Worm (Caenorhabditis elegans): Measurements from ENCODE around the gene cest-16.

The cest-16 gene

DNA sequence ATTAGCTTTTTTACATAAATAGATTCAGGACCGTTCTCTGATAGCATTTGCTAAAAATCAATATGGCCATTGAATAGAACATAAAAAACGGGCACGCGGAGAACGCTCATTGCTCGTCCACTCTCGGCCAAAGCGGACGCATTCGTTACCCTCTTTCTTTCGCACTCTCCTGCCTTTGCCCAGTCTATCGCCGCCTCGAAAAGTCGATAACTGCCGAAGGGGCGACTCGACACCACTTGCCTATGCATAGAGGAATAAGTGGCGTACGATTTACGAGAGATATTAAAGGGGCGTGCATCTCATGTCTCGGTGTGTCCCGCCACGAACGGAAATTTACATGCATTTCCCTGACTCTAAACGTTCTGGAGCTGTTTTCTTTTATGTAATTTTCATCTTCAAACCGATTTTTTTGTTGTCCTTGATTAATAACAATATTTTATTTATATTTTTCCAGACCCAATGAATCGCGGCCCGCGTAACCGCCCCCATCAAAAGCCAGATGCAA, 36.5 kb upstream of the cest-16 start, which contains the start of gene W05H9.4 (continued):
- no peak for TF ChIP-seq hlh-4 (tag; optimal IDR thresholded peaks at IDR 0.05)
- TF ChIP-seq lsy-2 (tag; optimal IDR thresholded peaks at IDR 0.05), result peak in 1 of 2 experiments; percentile 12
- TF ChIP-seq unc-62 (GFP tag; optimal IDR thresholded peaks at IDR 0.05), result no peak
- no peak for TF ChIP-seq nhr-84 (tag; optimal IDR thresholded peaks at IDR 0.05)
- TF ChIP-seq mep-1 (tag; optimal IDR thresholded peaks at IDR 0.05), result peak; percentile 34
- no peak for TF ChIP-seq elt-2 (tag; optimal IDR thresholded peaks at IDR 0.05)
- peak; percentile 40 for TF ChIP-seq snu-23 (GFP tag; optimal IDR thresholded peaks at IDR 0.05)
- TF ChIP-seq nhr-12 (tag; optimal IDR thresholded peaks at IDR 0.05), result no peak
- TF ChIP-seq egl-13 (tag; optimal IDR thresholded peaks at IDR 0.05), result peak; percentile 22
- no peak for TF ChIP-seq lin-15B (tag; optimal IDR thresholded peaks at IDR 0.05)
- TF ChIP-seq hpl-2 (GFP tag; optimal IDR thresholded peaks at IDR 0.05), result no peak
- TF ChIP-seq sptf-1 (tag; optimal IDR thresholded peaks at IDR 0.05), result no peak
- TF ChIP-seq grh-1 (GFP tag; IDR thresholded peaks at IDR 0.05), result no peak
- TF ChIP-seq elt-3 (tag; optimal IDR thresholded peaks at IDR 0.05), result no peak
- TF ChIP-seq sup-37 (GFP tag; optimal IDR thresholded peaks at IDR 0.05), result no peak
- no peak for TF ChIP-seq zip-4 (GFP tag; optimal IDR thresholded peaks at IDR 0.05)
- TF ChIP-seq C16A3.4 (tag; optimal IDR thresholded peaks at IDR 0.05), result no peak
- no peak for TF ChIP-seq nhr-90 (tag; optimal IDR thresholded peaks at IDR 0.05; ENCODE audit: poor library complexity)
- no peak for TF ChIP-seq nhr-28 (tag; optimal IDR thresholded peaks at IDR 0.05)
- peak; percentile 27 for TF ChIP-seq swsn-7 (tag; optimal IDR thresholded peaks at IDR 0.05)
- no peak for TF ChIP-seq lin-13 (GFP tag; optimal IDR thresholded peaks at IDR 0.05)
- TF ChIP-seq mdl-1 (tag; optimal IDR thresholded peaks at IDR 0.05), result peak in 1 of 2 experiments; percentile 2
- no peak for TF ChIP-seq unc-98 (GFP tag; IDR thresholded peaks at IDR 0.05)
- no peak for TF ChIP-seq ceh-90 (tag; optimal IDR thresholded peaks at IDR 0.05)
- peak; percentile 10 for TF ChIP-seq nhr-47 (tag; optimal IDR thresholded peaks at IDR 0.05)
- TF ChIP-seq fkh-8 (tag; optimal IDR thresholded peaks at IDR 0.05), result peak; percentile 31
- no peak for TF ChIP-seq efl-1 (optimal IDR thresholded peaks at IDR 0.05)
- peak; percentile 1 to 14 for TF ChIP-seq efl-1 (GFP tag; optimal IDR thresholded peaks at IDR 0.05 in 1 of 2)
- no peak for TF ChIP-seq nhr-76 (tag; optimal IDR thresholded peaks at IDR 0.05)
- no peak for TF ChIP-seq unc-30 (tag; optimal IDR thresholded peaks at IDR 0.05)
- no peak for TF ChIP-seq nhr-77 (tag; optimal IDR thresholded peaks at IDR 0.05)
- no peak for TF ChIP-seq ama-1 (optimal IDR thresholded peaks at IDR 0.05)
- no peak for TF ChIP-seq isw-1 (GFP tag; IDR thresholded peaks at IDR 0.05)
- TF ChIP-seq ets-5 (GFP tag; IDR thresholded peaks at IDR 0.05), result no peak
- TF ChIP-seq tbx-2 (tag; optimal IDR thresholded peaks at IDR 0.05), result no peak
- TF ChIP-seq ceh-82 (tag; optimal IDR thresholded peaks at IDR 0.05), result peak in 1 of 3 experiments; percentile 18
- TF ChIP-seq ztf-4 (tag; optimal IDR thresholded peaks at IDR 0.05), result no peak
- TF ChIP-seq nhr-19 (GFP tag; conservative IDR thresholded peaks at IDR 0.05), result no peak
- TF ChIP-seq fos-1 (tag; optimal IDR thresholded peaks at IDR 0.05), result no peak
- no peak for TF ChIP-seq skn-1 (tag; optimal IDR thresholded peaks at IDR 0.05)
- no peak for TF ChIP-seq blmp-1 (tag; optimal IDR thresholded peaks at IDR 0.05)
- TF ChIP-seq nhr-85 (tag), result no peak
- TF ChIP-seq pqm-1 (tag; optimal IDR thresholded peaks at IDR 0.05), result no peak
- TF ChIP-seq unc-86 (tag; optimal IDR thresholded peaks at IDR 0.05), result peak; percentile 40
- TF ChIP-seq fkh-4 (tag; optimal IDR thresholded peaks at IDR 0.05; ENCODE audit: borderline replicate concordance), result no peak
- TF ChIP-seq xbp-1 (tag; optimal IDR thresholded peaks at IDR 0.05), result peak; percentile 12
- TF ChIP-seq pax-3 (tag; optimal IDR thresholded peaks at IDR 0.05), result no peak
- no peak for TF ChIP-seq sox-4 (tag; optimal IDR thresholded peaks at IDR 0.05)
- no peak for TF ChIP-seq C34B4.2 (tag; optimal IDR thresholded peaks at IDR 0.05)
- TF ChIP-seq lin-35 (GFP tag; optimal IDR thresholded peaks at IDR 0.05), result peak in 1 of 2 experiments; percentile 23
- TF ChIP-seq Y116A8C.19 (tag; optimal IDR thresholded peaks at IDR 0.05; ENCODE audit: borderline replicate concordance), result no peak
- peak; percentile 86 for TF ChIP-seq lin-14 (GFP tag; optimal IDR thresholded peaks at IDR 0.05)
- no peak for TF ChIP-seq dsc-1 (tag; optimal IDR thresholded peaks at IDR 0.05)
- no peak for TF ChIP-seq vab-15 (tag; optimal IDR thresholded peaks at IDR 0.05)
- TF ChIP-seq rnt-1 (tag; optimal IDR thresholded peaks at IDR 0.05), result no peak
